Worm (Caenorhabditis elegans): Measurements from ENCODE around the gene T19H12.6.

DNA sequence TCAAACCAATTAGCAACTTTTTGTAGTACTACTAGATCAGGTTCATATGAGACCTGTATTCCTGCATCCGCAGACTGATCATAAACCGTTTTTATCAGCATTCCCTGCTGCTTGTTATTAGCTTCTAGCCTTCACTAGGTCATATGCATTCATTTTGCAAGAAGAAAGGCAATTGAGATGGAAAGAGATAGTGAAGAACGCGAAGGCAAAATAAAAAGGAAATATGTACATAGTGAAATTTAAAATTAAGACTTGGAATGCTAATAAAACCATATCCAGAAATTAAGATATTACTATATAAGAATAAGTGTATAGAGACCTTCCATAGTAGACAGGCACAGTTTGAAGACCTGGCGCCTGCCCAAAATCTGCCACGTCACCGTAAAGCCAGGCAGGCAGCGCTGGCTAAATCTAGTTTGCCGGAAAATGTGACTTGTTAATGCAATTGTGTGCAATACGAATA is 43.2 kb upstream of the T19H12.6 start, which contains the start of the genes C02E7.8 and srh-23:
- no peak for TF ChIP-seq hmbx-1 (tag; optimal IDR thresholded peaks at IDR 0.05)
- TF ChIP-seq ama-1 (optimal IDR thresholded peaks at IDR 0.05): no peak
- no peak for TF ChIP-seq flt-1 (GFP tag; IDR thresholded peaks at IDR 0.05)
- TF ChIP-seq sea-1 (GFP tag; conservative IDR thresholded peaks at IDR 0.05): no peak
- TF ChIP-seq hmg-4 (GFP tag; optimal IDR thresholded peaks at IDR 0.05): no peak
- no peak for TF ChIP-seq scrt-1 (GFP tag; IDR thresholded peaks at IDR 0.05)
- no peak for TF ChIP-seq tbx-37 (GFP tag; conservative IDR thresholded peaks at IDR 0.05)
- no peak for TF ChIP-seq tbx-11 (GFP tag; IDR thresholded peaks at IDR 0.05)
- TF ChIP-seq pes-1 (GFP tag; IDR thresholded peaks at IDR 0.05): no peak
- TF ChIP-seq ceh-36 (tag; optimal IDR thresholded peaks at IDR 0.05): no peak
- TF ChIP-seq ceh-13 (GFP tag; optimal IDR thresholded peaks at IDR 0.05): no peak
- TF ChIP-seq B0310.2 (tag; optimal IDR thresholded peaks at IDR 0.05): no peak

Data from whole organism, early embryonic.